Worm (Caenorhabditis elegans) whole organism, L1 larva: Measurements from ENCODE around the gene hpo-28.

Source experiments
- C34B4.2 ChIP-seq: sonication (generic microtip); optimal IDR thresholded peaks from 2 replicates; lab custom pipeline; 2017; ENCODE audit warnings: mild to moderate bottlenecking, missing genetic modification characterization, missing compliant biosample characterization
- F16B12.6 ChIP-seq: fragments of 150-350 bp; optimal IDR thresholded peaks from 2 replicates; lab custom pipeline; 2014; ENCODE audit warnings: missing biosample characterization, missing genetic modification characterization
- Y116A8C.19 ChIP-seq: sonication (generic microtip); optimal IDR thresholded peaks from 2 replicates; lab custom pipeline; 2016; ENCODE audit warnings: missing compliant biosample characterization, missing genetic modification characterization, borderline replicate concordance
- aly-2 ChIP-seq: fragments of 150-350 bp; optimal IDR thresholded peaks from 2 replicates; lab custom pipeline; 2014; ENCODE audit warnings: missing biosample characterization, missing genetic modification characterization
- ama-1 ChIP-seq: fragments of 150-350 bp; optimal IDR thresholded peaks from 2 replicates; lab custom pipeline; 2014
- blmp-1 ChIP-seq: fragments of 150-350 bp; optimal IDR thresholded peaks from 2 replicates; lab custom pipeline; 2014; ENCODE audit warnings: missing biosample characterization, missing genetic modification characterization
- ceh-63 ChIP-seq: fragments of 200-800 bp; sonication (Bioruptor generic); optimal IDR thresholded peaks from 2 replicates; lab custom pipeline; 2018; ENCODE audit warnings: mild to moderate bottlenecking, missing genetic modification characterization, missing compliant biosample characterization
- ceh-88 ChIP-seq: fragments of 200-800 bp; sonication (Bioruptor generic); IDR thresholded peaks from 2 replicates; pipeline ENCODE4 v1.3.6; 2022; ENCODE audit warnings: missing genetic modification characterization, missing compliant biosample characterization
- ces-1 ChIP-seq: fragments of 150-350 bp; optimal IDR thresholded peaks from 2 replicates; lab custom pipeline; 2014; ENCODE audit warnings: missing biosample characterization, missing genetic modification reagents, missing genetic modification characterization
- dsc-1 ChIP-seq: sonication (generic microtip); optimal IDR thresholded peaks from 2 replicates; lab custom pipeline; 2016; ENCODE audit warnings: mild to moderate bottlenecking, missing genetic modification characterization, missing compliant biosample characterization
- elt-2 ChIP-seq: sonication (generic microtip); optimal IDR thresholded peaks from 2 replicates; lab custom pipeline; 2016; ENCODE audit warnings: missing genetic modification characterization, mild to moderate bottlenecking, inconsistent platforms, missing compliant biosample characterization, missing genetic modification reagents
- elt-3 ChIP-seq, 6 experiments: fragments of 150-350 bp in 1 of 6; sonication (generic microtip); optimal IDR thresholded peaks; 2 replicates each; lab custom pipeline; 2017 to 2018; ENCODE audit warnings: missing biosample characterization in 6 of 6, missing genetic modification characterization in 6 of 6, inconsistent platforms in 1 of 6
- fkh-4 ChIP-seq: sonication (generic microtip); optimal IDR thresholded peaks from 2 replicates; lab custom pipeline; 2016; ENCODE audit warnings: missing compliant biosample characterization, missing genetic modification characterization, borderline replicate concordance
- fkh-8 ChIP-seq: sonication (generic microtip); optimal IDR thresholded peaks from 2 replicates; lab custom pipeline; 2016; ENCODE audit warnings: mild to moderate bottlenecking, missing genetic modification characterization, missing compliant biosample characterization
- hlh-17 ChIP-seq: fragments of 200-800 bp; sonication (Bioruptor generic); optimal IDR thresholded peaks from 2 replicates; lab custom pipeline; 2018; ENCODE audit warnings: missing genetic modification characterization, mild to moderate bottlenecking, missing compliant biosample characterization, moderate library complexity, borderline replicate concordance
- hlh-4 ChIP-seq: sonication (generic microtip); optimal IDR thresholded peaks from 2 replicates; lab custom pipeline; 2016; ENCODE audit warnings: mild to moderate bottlenecking, missing genetic modification characterization, missing compliant biosample characterization
- jun-1 ChIP-seq: fragments of 150-350 bp; optimal IDR thresholded peaks from 2 replicates; lab custom pipeline; 2014; ENCODE audit warnings: missing biosample characterization, missing genetic modification reagents, missing genetic modification characterization
- lin-39 ChIP-seq: fragments of 150-350 bp; optimal IDR thresholded peaks from 2 replicates; lab custom pipeline; 2014; ENCODE audit warnings: missing biosample characterization, missing genetic modification reagents, missing genetic modification characterization
- lsy-2 ChIP-seq, 2 experiments: fragments of 150-350 bp; optimal IDR thresholded peaks; 2 replicates each; lab custom pipeline; 2014; ENCODE audit warnings: missing biosample characterization in 2 of 2, missing genetic modification characterization in 2 of 2
- mab-9 ChIP-seq: fragments of 200-800 bp; sonication (Bioruptor generic); IDR thresholded peaks from 2 replicates; pipeline ENCODE4 v1.3.6; 2022; ENCODE audit warnings: missing genetic modification reagents, missing genetic modification characterization, missing compliant biosample characterization
- mep-1 ChIP-seq: fragments of 150-350 bp; optimal IDR thresholded peaks from 2 replicates; lab custom pipeline; 2014; ENCODE audit warnings: missing biosample characterization, missing genetic modification characterization
- nhr-11 ChIP-seq: fragments of 150-350 bp; optimal IDR thresholded peaks from 2 replicates; lab custom pipeline; 2014; ENCODE audit warnings: missing biosample characterization, missing genetic modification characterization
- nhr-19 ChIP-seq: fragments of 200-800 bp; sonication (Bioruptor generic); conservative IDR thresholded peaks from 2 replicates; pipeline ENCODE4 v1.3.6; 2022; ENCODE audit warnings: missing genetic modification characterization, missing compliant biosample characterization
- nhr-237 ChIP-seq: fragments of 150-350 bp; optimal IDR thresholded peaks from 2 replicates; lab custom pipeline; 2014; ENCODE audit warnings: missing biosample characterization, missing genetic modification characterization
- nhr-28 ChIP-seq: fragments of 150-350 bp; optimal IDR thresholded peaks from 2 replicates; lab custom pipeline; 2014; ENCODE audit warnings: missing biosample characterization, missing genetic modification characterization
- nhr-47 ChIP-seq: sonication (generic microtip); optimal IDR thresholded peaks from 2 replicates; lab custom pipeline; 2016; ENCODE audit warnings: mild to moderate bottlenecking, missing genetic modification characterization, moderate library complexity, missing compliant biosample characterization
- nhr-71 ChIP-seq: sonication (generic microtip); optimal IDR thresholded peaks from 2 replicates; lab custom pipeline; 2016; ENCODE audit warnings: mild to moderate bottlenecking, missing genetic modification characterization, moderate library complexity, missing compliant biosample characterization
- nhr-77 ChIP-seq: fragments of 150-350 bp; optimal IDR thresholded peaks from 2 replicates; lab custom pipeline; 2014; ENCODE audit warnings: missing biosample characterization, missing genetic modification characterization
- nhr-84 ChIP-seq: sonication (generic microtip); optimal IDR thresholded peaks from 2 replicates; lab custom pipeline; 2017; ENCODE audit warnings: missing biosample characterization, missing genetic modification characterization
- nhr-85 ChIP-seq: sonication (generic microtip); peaks from one replicate; lab custom pipeline; 2016; ENCODE audit warnings: missing genetic modification characterization, inconsistent platforms, missing compliant biosample characterization
- nhr-90 ChIP-seq: sonication (generic microtip); optimal IDR thresholded peaks from 2 replicates; lab custom pipeline; 2016; ENCODE audit warnings: mild to moderate bottlenecking, missing genetic modification characterization, missing compliant biosample characterization; ENCODE audit not compliant: poor library complexity
- pag-3 ChIP-seq: sonication (generic microtip); optimal IDR thresholded peaks from 2 replicates; lab custom pipeline; 2017; ENCODE audit warnings: missing genetic modification characterization, mild to moderate bottlenecking, missing compliant biosample characterization, antibody characterized with exemption, borderline replicate concordance; ENCODE audit not compliant: insufficient read depth
- pax-3 ChIP-seq: fragments of 200-800 bp; sonication (Bioruptor generic); optimal IDR thresholded peaks from 2 replicates; lab custom pipeline; 2018; ENCODE audit warnings: mild to moderate bottlenecking, missing genetic modification characterization, moderate library complexity, missing compliant biosample characterization
- pqm-1 ChIP-seq: sonication (generic microtip); optimal IDR thresholded peaks from 3 replicates; lab custom pipeline; 2017; ENCODE audit warnings: missing biosample characterization, missing genetic modification characterization
- skn-1 ChIP-seq: fragments of 150-350 bp; optimal IDR thresholded peaks from 2 replicates; lab custom pipeline; 2014; ENCODE audit warnings: missing biosample characterization, missing genetic modification characterization
- snpc-4 ChIP-seq: fragments of 150-350 bp; optimal IDR thresholded peaks from 2 replicates; lab custom pipeline; 2014; ENCODE audit warnings: missing biosample characterization, missing genetic modification characterization
- sptf-1 ChIP-seq: fragments of 150-350 bp; optimal IDR thresholded peaks from 2 replicates; lab custom pipeline; 2014; ENCODE audit warnings: missing biosample characterization, missing genetic modification characterization
- sup-37 ChIP-seq: fragments of 200-800 bp; sonication (Bioruptor generic); optimal IDR thresholded peaks from 2 replicates; lab custom pipeline; 2018; ENCODE audit warnings: mild to moderate bottlenecking, missing genetic modification characterization, missing compliant biosample characterization
- swsn-7 ChIP-seq: sonication (generic microtip); optimal IDR thresholded peaks from 2 replicates; lab custom pipeline; 2016; ENCODE audit warnings: missing genetic modification characterization, missing compliant biosample characterization
- tlp-1 ChIP-seq: fragments of 150-350 bp; optimal IDR thresholded peaks from 2 replicates; lab custom pipeline; 2014; ENCODE audit warnings: missing biosample characterization, missing genetic modification characterization
- unc-130 ChIP-seq: fragments of 150-350 bp; optimal IDR thresholded peaks from 2 replicates; lab custom pipeline; 2017; ENCODE audit warnings: missing biosample characterization, missing genetic modification characterization, inconsistent platforms
- unc-62 ChIP-seq: fragments of 150-350 bp; optimal IDR thresholded peaks from 2 replicates; lab custom pipeline; 2014; ENCODE audit warnings: missing biosample characterization, missing genetic modification reagents, missing genetic modification characterization
- unc-98 ChIP-seq: fragments of 200-800 bp; sonication (Bioruptor generic); IDR thresholded peaks from 2 replicates; pipeline ENCODE4 v1.3.6; 2022; ENCODE audit warnings: missing genetic modification characterization, missing compliant biosample characterization
- vab-15 ChIP-seq: sonication (generic microtip); optimal IDR thresholded peaks from 2 replicates; lab custom pipeline; 2017; ENCODE audit warnings: missing genotype, mild to moderate bottlenecking, missing genetic modification characterization, missing compliant biosample characterization
- xbp-1 ChIP-seq: sonication (generic microtip); optimal IDR thresholded peaks from 2 replicates; lab custom pipeline; 2016; ENCODE audit warnings: missing genetic modification characterization, missing compliant biosample characterization
- zag-1 ChIP-seq: fragments of 150-350 bp; optimal IDR thresholded peaks from 2 replicates; lab custom pipeline; 2014; ENCODE audit warnings: missing biosample characterization, missing genetic modification characterization
- zip-4 ChIP-seq: fragments of 200-800 bp; sonication (Bioruptor generic); optimal IDR thresholded peaks from 2 replicates; lab custom pipeline; 2018; ENCODE audit warnings: mild to moderate bottlenecking, missing genetic modification characterization, moderate library complexity, missing compliant biosample characterization
- ztf-11 ChIP-seq, 2 experiments: sonication (generic microtip); optimal IDR thresholded peaks; 2 replicates each; lab custom pipeline; 2016 to 2017; ENCODE audit warnings: missing genetic modification characterization in 2 of 2, missing biosample characterization in 1 of 2, missing compliant biosample characterization in 1 of 2
- ztf-4 ChIP-seq: fragments of 150-350 bp; optimal IDR thresholded peaks from 2 replicates; lab custom pipeline; 2014; ENCODE audit warnings: missing biosample characterization, missing genetic modification characterization

hpo-28 gene

ce11 chrIII:5683998-5684397 is 25.1 kb downstream of the hpo-28 start, which contains the start of gene rcan-1:
Gene rcan-1 (minus strand): TSS chrIII:5684098.
- TF ChIP-seq elt-2 (tag; lab: Kevin White, UChicago), result no peak
- TF ChIP-seq pax-3, result no peak
- TF ChIP-seq aly-2 (tag; lab: Kevin White, UChicago), result no peak
- no peak for TF ChIP-seq hlh-17 (GFP tag; lab: Kevin White, UChicago)
- no peak for TF ChIP-seq nhr-71 (tag; lab: Kevin White, UChicago)
- no peak for TF ChIP-seq F16B12.6 (tag; lab: Kevin White, UChicago)
- no peak for TF ChIP-seq unc-130
- no peak for TF ChIP-seq pqm-1
- no peak for TF ChIP-seq ztf-4
- no peak for TF ChIP-seq snpc-4 (tag; lab: Kevin White, UChicago)
- TF ChIP-seq sptf-1 (tag; lab: Kevin White, UChicago), result no peak
- TF ChIP-seq ztf-11 (tag; optimal IDR thresholded peaks at IDR 0.05; lab: Kevin White, UChicago), result no peak
- TF ChIP-seq ceh-63 (GFP tag; lab: Kevin White, UChicago), result no peak

- TF ChIP-seq sptf-1 (tag; lab: Kevin White, UChicago), result no peak
- TF ChIP-seq lsy-2 (tag; optimal IDR thresholded peaks at IDR 0.05; lab: Kevin White, UChicago), result peak in 1 of 2 experiments; percentile 7
- TF ChIP-seq nhr-47, result peak; percentile 14
- peak; percentile 2 for TF ChIP-seq blmp-1 (tag; lab: Kevin White, UChicago)
These were observed 29.0 kb downstream of the hpo-28 start, which contains the start of gene pst-2 for ce11 chrIII:5680141-5680540. Gene pst-2 (plus strand): TSS chrIII:5680433.

DNA sequence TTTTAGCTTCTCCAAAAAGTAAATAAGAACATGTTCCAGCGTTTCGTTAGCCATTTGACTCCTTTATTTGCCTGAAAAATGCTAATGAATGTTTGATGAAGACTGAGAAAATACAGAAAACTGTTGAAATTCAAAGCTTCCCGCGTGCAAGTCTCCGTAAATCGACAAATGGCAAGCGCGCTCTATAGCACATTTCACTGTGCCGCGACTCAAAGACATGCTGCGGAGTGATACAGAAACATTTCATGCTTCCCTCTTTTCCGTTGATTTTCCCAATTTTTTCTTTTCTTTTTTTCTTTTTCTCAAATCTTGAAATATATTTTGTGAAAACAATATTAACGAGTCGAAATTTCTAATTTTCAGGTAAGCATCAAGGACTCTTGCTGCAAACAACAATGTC is 30.2 kb downstream of the hpo-28 start, which contains the start of the genes ska-3 and rps-12:
TSS of gene ska-3 (minus strand) at position 71 of the 400 bp plus-strand sequence.
TSS of gene rps-12 (plus strand) at position 364 of the 400 bp plus-strand sequence.
- TF ChIP-seq dsc-1 (tag; lab: Kevin White, UChicago) (peak; percentile 99), tlp-1 (tag; lab: Kevin White, UChicago) (no peak), pax-3 (peak; percentile 94), swsn-7 (tag; lab: Kevin White, UChicago) (peak; percentile 99), pqm-1 (no peak), unc-130 (peak; percentile 100), nhr-19 (GFP tag; lab: Robert Waterston, UW) (peak; percentile 99), nhr-77 (tag; lab: Kevin White, UChicago) (peak; percentile 99), skn-1 (tag; lab: Kevin White, UChicago) (peak; percentile 98), nhr-90 (tag; lab: Kevin White, UChicago) (peak; percentile 99), mep-1 (tag; lab: Kevin White, UChicago) (peak; percentile 100), nhr-11 (tag; lab: Kevin White, UChicago) (peak; percentile 96), nhr-237 (tag; lab: Kevin White, UChicago) (peak; percentile 98), lin-39 (tag; lab: Kevin White, UChicago) (peak; percentile 97), C34B4.2 (tag; lab: Kevin White, UChicago) (peak; percentile 88), ceh-88 (peak; percentile 95), fkh-8 (tag; lab: Kevin White, UChicago) (peak; percentile 99), nhr-84 (tag; lab: Kevin White, UChicago) (no peak), elt-3 (tag; optimal IDR thresholded peaks at IDR 0.05; lab: Kevin White, UChicago) (peak; percentile 96 to 100 (median 99)), F16B12.6 (tag; lab: Kevin White, UChicago) (peak; percentile 76), jun-1 (tag; lab: Kevin White, UChicago) (peak; percentile 98), pag-3 (tag; lab: Kevin White, UChicago) (peak; percentile 87), zip-4 (GFP tag; lab: Kevin White, UChicago) (peak; percentile 94), nhr-85 (tag; lab: Kevin White, UChicago) (peak; percentile 99), aly-2 (tag; lab: Kevin White, UChicago) (peak; percentile 98), fkh-4 (tag; lab: Kevin White, UChicago) (peak; percentile 92), lsy-2 (tag; optimal IDR thresholded peaks at IDR 0.05; lab: Kevin White, UChicago) (peak; percentile 98), Y116A8C.19 (tag; lab: Kevin White, UChicago) (peak; percentile 14), xbp-1 (tag; lab: Kevin White, UChicago) (peak; percentile 99), ces-1 (GFP tag; lab: Kevin White, UChicago) (no peak), nhr-28 (tag; lab: Kevin White, UChicago) (peak; percentile 19), vab-15 (tag; lab: Kevin White, UChicago) (peak; percentile 96), hlh-4 (tag; lab: Kevin White, UChicago) (no peak), mab-9 (GFP tag; lab: Robert Waterston, UW) (peak; percentile 94), ama-1 (lab: Kevin White, UChicago) (peak; percentile 93), unc-62 (GFP tag; lab: Kevin White, UChicago) (peak; percentile 79), sup-37 (GFP tag; lab: Kevin White, UChicago) (peak; percentile 93), unc-98 (GFP tag; lab: Robert Waterston, UW) (peak; percentile 86), zag-1 (tag; lab: Kevin White, UChicago) (peak; percentile 90)
